Worm (Caenorhabditis elegans): Measurements from ENCODE around the gene ZK675.4.

ce11 chrII:7880373-7880862 lies 30.7 kb upstream of the ZK675.4 start, which contains the start of gene perm-1:
- TF ChIP-seq nhr-6 (tag; optimal IDR thresholded peaks at IDR 0.05) (no peak), Y55F3AM.14 (GFP tag; optimal IDR thresholded peaks at IDR 0.05) (no peak), elt-1 (tag; optimal IDR thresholded peaks at IDR 0.05) (no peak), nhr-12 (tag; optimal IDR thresholded peaks at IDR 0.05) (no peak), ztf-11 (tag; optimal IDR thresholded peaks at IDR 0.05) (no peak), unc-62 (GFP tag; optimal IDR thresholded peaks at IDR 0.05) (no peak), snpc-4 (tag; optimal IDR thresholded peaks at IDR 0.05) (no peak), nhr-10 (tag; optimal IDR thresholded peaks at IDR 0.05) (no peak), nhr-21 (tag; optimal IDR thresholded peaks at IDR 0.05) (no peak), ceh-82 (tag; optimal IDR thresholded peaks at IDR 0.05) (no peak)
